Worm (Caenorhabditis elegans): ENCODE measurements around the gene F36F12.3.

DNA sequence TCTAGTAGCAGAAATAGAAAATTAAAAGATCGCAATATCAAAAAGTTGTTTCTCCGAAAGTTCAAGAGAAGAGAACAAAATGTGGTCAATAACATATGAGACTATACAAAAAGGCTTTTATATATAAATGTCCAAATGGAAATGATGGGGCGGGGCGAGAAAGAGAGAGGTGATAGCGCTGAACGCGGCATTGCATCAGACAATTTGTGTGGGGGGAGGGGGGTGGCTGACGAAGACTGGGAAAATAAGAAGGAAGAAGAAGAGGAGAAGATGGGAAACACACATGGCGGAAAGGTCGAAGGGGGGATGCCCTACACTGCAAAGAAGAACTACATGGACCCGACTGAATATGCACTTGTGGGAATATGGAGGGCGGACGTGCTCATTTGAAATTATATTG lies 49.7 kb downstream of the F36F12.3 start:
- no peak for TF ChIP-seq nhr-76 (tag; optimal IDR thresholded peaks at IDR 0.05)
- TF ChIP-seq sea-2 (GFP tag; optimal IDR thresholded peaks at IDR 0.05) = no peak
- TF ChIP-seq elt-3 (tag; optimal IDR thresholded peaks at IDR 0.05) = no peak
- TF ChIP-seq skn-1 (tag; optimal IDR thresholded peaks at IDR 0.05) = no peak
- no peak for TF ChIP-seq unc-62 (GFP tag; optimal IDR thresholded peaks at IDR 0.05)
- TF ChIP-seq ztf-11 (tag; optimal IDR thresholded peaks at IDR 0.05) = no peak
- TF ChIP-seq ceh-28 (tag; optimal IDR thresholded peaks at IDR 0.05) = no peak
- no peak for TF ChIP-seq ZK546.5 (tag; optimal IDR thresholded peaks at IDR 0.05)
- no peak for TF ChIP-seq elt-1 (tag; optimal IDR thresholded peaks at IDR 0.05)
- no peak for TF ChIP-seq ceh-16 (tag; optimal IDR thresholded peaks at IDR 0.05)
